Fruit fly (Drosophila melanogaster): ENCODE data around the gene Cpr76Ba.

The Cpr76Ba gene

DNA sequence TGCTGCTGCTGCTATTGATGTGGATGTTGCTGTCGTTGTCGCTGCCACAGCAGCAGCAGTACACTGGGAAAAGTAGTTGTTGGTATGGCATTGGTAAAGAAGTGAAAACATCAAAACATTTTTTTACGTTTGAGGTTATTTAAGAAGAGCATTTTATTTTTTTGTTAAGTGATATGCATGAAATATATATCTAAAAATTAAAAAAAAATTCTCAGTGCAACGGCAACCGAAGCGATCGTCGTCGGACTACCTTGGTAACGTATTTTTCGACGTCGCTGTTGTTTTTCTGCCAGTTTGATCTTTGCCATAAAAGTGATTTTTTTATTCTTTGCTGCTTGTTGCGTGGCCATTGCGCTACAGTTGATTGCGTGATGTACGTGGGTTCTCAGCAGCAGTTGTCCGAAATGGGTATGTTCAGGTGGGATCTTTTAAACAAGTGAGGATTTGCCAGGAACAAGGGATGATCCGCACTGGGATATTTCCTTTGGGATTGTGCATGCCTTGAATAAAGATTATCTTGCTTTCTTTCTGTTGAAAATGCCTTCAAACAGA is 42.6 kb upstream of the Cpr76Ba start (continued):
- peak; percentile 28 for TF ChIP-seq abd-A (tag; optimal IDR thresholded peaks at IDR 0.05)
- TF ChIP-seq fd96Cb (tag; optimal IDR thresholded peaks at IDR 0.05) = peak; percentile 96
- TF ChIP-seq slp2 (GFP tag; optimal IDR thresholded peaks at IDR 0.05) = peak; percentile 90
- peak; percentile 90 for TF ChIP-seq CG4707 (GFP tag; optimal IDR thresholded peaks at IDR 0.05)
- TF ChIP-seq CG8924 (tag; optimal IDR thresholded peaks at IDR 0.05) = peak; percentile 97
- peak; percentile 83; the same call in 1 of the 2 replicates for TF ChIP-seq Lim3 (GFP tag; IDR thresholded peaks at IDR 0.05)
- peak; percentile 88 for TF ChIP-seq Adf1 (GFP tag; IDR thresholded peaks at IDR 0.05)

DNA sequence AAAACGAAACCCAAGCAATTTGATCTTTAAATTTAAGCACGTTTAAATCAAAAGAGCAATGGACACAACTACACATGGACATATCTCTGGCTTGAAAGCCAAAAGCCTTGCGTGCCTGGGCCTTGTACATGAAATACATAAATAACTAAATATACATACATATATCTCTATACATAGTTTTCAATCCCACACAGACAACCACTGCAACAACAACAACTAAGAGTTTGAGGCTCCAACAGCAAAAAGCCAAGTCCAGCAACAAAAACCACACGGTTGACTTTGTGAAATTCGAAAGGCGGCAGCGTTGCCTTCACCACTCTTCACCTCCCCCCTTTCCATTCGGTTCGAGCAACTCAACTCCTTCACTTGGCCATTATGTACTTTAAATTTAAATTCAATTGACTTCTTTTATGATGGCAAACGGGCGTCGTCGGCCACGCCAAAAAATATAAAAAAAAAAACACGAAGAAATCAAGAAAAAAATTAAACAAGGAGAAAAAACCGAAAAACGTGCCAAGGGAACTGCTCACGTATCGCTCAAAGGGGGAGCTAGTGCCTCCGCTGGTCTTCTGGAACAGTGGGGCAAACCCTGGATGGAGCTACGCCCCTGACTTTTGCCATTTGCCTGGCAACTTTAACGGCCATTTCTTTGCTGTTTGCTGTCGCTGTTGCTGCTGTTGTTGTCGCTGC is 42.0 kb upstream of the Cpr76Ba start:
- TF ChIP-seq Fer2 (tag; optimal IDR thresholded peaks at IDR 0.05) (no peak), cg (GFP tag; optimal IDR thresholded peaks at IDR 0.05) (peak; percentile 43), crol (GFP tag; IDR thresholded peaks at IDR 0.05) (peak; percentile 39), CG4360 (GFP tag; IDR thresholded peaks at IDR 0.05) (peak; percentile 73)

DNA sequence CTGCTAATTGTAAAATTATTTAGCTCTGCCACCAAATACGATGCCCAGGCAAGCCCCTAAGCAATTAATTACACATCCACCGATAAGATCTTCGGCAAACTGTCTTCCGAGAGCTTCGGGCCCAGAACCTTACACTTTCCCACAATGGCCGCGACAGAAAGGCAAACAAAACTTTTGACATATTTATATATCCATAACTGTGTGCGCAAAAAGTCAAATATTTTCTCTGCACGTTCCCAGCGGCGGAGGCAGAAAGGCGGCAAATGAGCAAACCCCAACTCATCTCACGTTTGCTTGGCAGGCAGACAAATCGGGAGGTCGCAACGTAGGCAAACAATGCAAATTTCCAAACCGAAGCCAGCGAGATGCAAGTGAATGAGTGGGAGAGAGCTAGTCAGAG is 41.0 kb upstream of the Cpr76Ba start:
- TF ChIP-seq Ada2b (GFP tag; IDR thresholded peaks at IDR 0.05) (0 out of 2 replicates have a peak, but pooled peaks have one; percentile 4), CG17328 (GFP tag; IDR thresholded peaks at IDR 0.05) (no peak), CG15479 (GFP tag; optimal IDR thresholded peaks at IDR 0.05) (peak; percentile 55), CG12155 (GFP tag; optimal IDR thresholded peaks at IDR 0.05) (no peak), CG9609 (GFP tag; optimal IDR thresholded peaks at IDR 0.05) (no peak), MTF-1 (GFP tag; optimal IDR thresholded peaks at IDR 0.05; ENCODE audit: borderline replicate concordance) (peak; percentile 5), CG11696 (GFP tag; IDR thresholded peaks at IDR 0.05) (no peak), tll (GFP tag; optimal IDR thresholded peaks at IDR 0.05) (peak in 1 of 2 experiments; percentile 56), prd (optimal IDR thresholded peaks at IDR 0.05) (no peak), prd (GFP tag; IDR thresholded peaks at IDR 0.05) (no peak), pan (optimal IDR thresholded peaks at IDR 0.05) (no peak), pan (GFP tag; optimal IDR thresholded peaks at IDR 0.05 in 1 of 2, IDR thresholded peaks at IDR 0.05 in 1 of 2) (no peak), ttk (GFP tag; IDR thresholded peaks at IDR 0.05) (no peak), Hr51 (GFP tag; optimal IDR thresholded peaks at IDR 0.05) (no peak), H15 (GFP tag; IDR thresholded peaks at IDR 0.05) (no peak), ken (GFP tag; IDR thresholded peaks at IDR 0.05) (0 out of 3 replicates have a peak, but pooled peaks have one; percentile 13), CG5180 (GFP tag; optimal IDR thresholded peaks at IDR 0.05) (no peak), CG18476 (GFP tag; optimal IDR thresholded peaks at IDR 0.05) (no peak), Awh (GFP tag; IDR thresholded peaks at IDR 0.05) (no peak), CG4282 (GFP tag; optimal IDR thresholded peaks at IDR 0.05) (no peak), sens (GFP tag) (no peak), CG16815 (GFP tag; optimal IDR thresholded peaks at IDR 0.05) (no peak), Ets65A (GFP tag) (peak; percentile 33), Blimp-1 (GFP tag; optimal IDR thresholded peaks at IDR 0.05) (peak; percentile 1), Med (GFP tag) (peak; percentile 53), fd102C (GFP tag; optimal IDR thresholded peaks at IDR 0.05) (no peak)

Data from whole organism, embryonic.